Worm (Caenorhabditis elegans) whole organism, L4/young adult: ENCODE results near the gene H20J04.4.

Source experiments
- W03F9.2 ChIP-seq: fragments of 150-350 bp; optimal IDR thresholded peaks from 2 replicates; lab custom pipeline; 2014; ENCODE audit warnings: missing biosample characterization, missing genetic modification characterization
- dao-5 ChIP-seq: sonication (generic microtip); optimal IDR thresholded peaks from 2 replicates; lab custom pipeline; 2016; ENCODE audit warnings: missing genotype, missing genetic modification characterization, moderate library complexity, missing compliant biosample characterization
- him-1 ChIP-seq: sonication (generic microtip); optimal IDR thresholded peaks from 2 replicates; lab custom pipeline; 2016; ENCODE audit warnings: missing genotype, missing genetic modification reagents, missing genetic modification characterization, missing compliant biosample characterization

- no peak for TF ChIP-seq W03F9.2
- TF ChIP-seq him-1 (tag; lab: Kevin White, UChicago): no peak
- TF ChIP-seq dao-5 (tag; lab: Kevin White, UChicago): no peak
These were observed 41.9 kb upstream of the H20J04.4 start for ce11 chrII:4286921-4287320.
